Worm (Caenorhabditis elegans) whole organism, L1 larva: Measurements from ENCODE around the gene C05C10.8.

ENCODE experiments used
- C04F5.9 ChIP-seq: sonication (generic microtip); optimal IDR thresholded peaks from 2 replicates; lab custom pipeline; 2016; ENCODE audit warnings: missing genetic modification characterization, missing compliant biosample characterization
- C34B4.2 ChIP-seq: sonication (generic microtip); optimal IDR thresholded peaks from 2 replicates; lab custom pipeline; 2017; ENCODE audit warnings: mild to moderate bottlenecking, missing genetic modification characterization, missing compliant biosample characterization
- alr-1 ChIP-seq: fragments of 200-800 bp; sonication (Bioruptor generic); optimal IDR thresholded peaks from 2 replicates; lab custom pipeline; 2018; ENCODE audit warnings: borderline replicate concordance, mild to moderate bottlenecking, missing genetic modification characterization, missing compliant biosample characterization
- aly-2 ChIP-seq: fragments of 150-350 bp; optimal IDR thresholded peaks from 2 replicates; lab custom pipeline; 2014; ENCODE audit warnings: missing biosample characterization, missing genetic modification characterization
- blmp-1 ChIP-seq: fragments of 150-350 bp; optimal IDR thresholded peaks from 2 replicates; lab custom pipeline; 2014; ENCODE audit warnings: missing biosample characterization, missing genetic modification characterization
- ceh-63 ChIP-seq: fragments of 200-800 bp; sonication (Bioruptor generic); optimal IDR thresholded peaks from 2 replicates; lab custom pipeline; 2018; ENCODE audit warnings: mild to moderate bottlenecking, missing genetic modification characterization, missing compliant biosample characterization
- ceh-8 ChIP-seq: fragments of 200-800 bp; sonication (Bioruptor generic); optimal IDR thresholded peaks from 2 replicates; lab custom pipeline; 2018; ENCODE audit warnings: mild to moderate bottlenecking, missing genetic modification characterization, moderate library complexity, missing compliant biosample characterization
- ceh-82 ChIP-seq, 3 experiments: fragments of 150-350 bp in 1 of 3; sonication (generic microtip) in 2 of 3; optimal IDR thresholded peaks; 2 replicates each; lab custom pipeline; 2014 to 2017; ENCODE audit warnings: missing biosample characterization in 3 of 3, missing genetic modification characterization in 3 of 3
- ceh-88 ChIP-seq: fragments of 200-800 bp; sonication (Bioruptor generic); IDR thresholded peaks from 2 replicates; pipeline ENCODE4 v1.3.6; 2022; ENCODE audit warnings: missing genetic modification characterization, missing compliant biosample characterization
- ceh-90 ChIP-seq: sonication (generic microtip); optimal IDR thresholded peaks from 2 replicates; lab custom pipeline; 2016; ENCODE audit warnings: missing genetic modification characterization, missing compliant biosample characterization
- dsc-1 ChIP-seq: sonication (generic microtip); optimal IDR thresholded peaks from 2 replicates; lab custom pipeline; 2016; ENCODE audit warnings: mild to moderate bottlenecking, missing genetic modification characterization, missing compliant biosample characterization
- efl-1 ChIP-seq, 4 experiments: fragments of 150-350 bp; optimal IDR thresholded peaks in 3 of 4; peaks in 1 of 4; 1 replicate in 1 of 4; 2 replicates in 3 of 4; lab custom pipeline; 2014; ENCODE audit warnings: missing biosample characterization in 2 of 4, missing genetic modification characterization in 2 of 4, missing genetic modification reagents in 2 of 4
- efl-3 ChIP-seq: fragments of 200-800 bp; sonication (Bioruptor generic); optimal IDR thresholded peaks from 2 replicates; lab custom pipeline; 2018; ENCODE audit warnings: mild to moderate bottlenecking, missing genetic modification characterization, missing compliant biosample characterization
- egl-13 ChIP-seq: sonication (generic microtip); optimal IDR thresholded peaks from 2 replicates; lab custom pipeline; 2016; ENCODE audit warnings: missing genotype, missing genetic modification reagents, missing genetic modification characterization, missing compliant biosample characterization
- egl-27 ChIP-seq, 2 experiments: fragments of 150-350 bp in 1 of 2; sonication (generic microtip); optimal IDR thresholded peaks; 3 replicates each; lab custom pipeline; 2017 to 2018; ENCODE audit warnings: missing biosample characterization in 2 of 2, missing genetic modification characterization in 2 of 2, missing genetic modification reagents in 2 of 2
- ets-5 ChIP-seq: fragments of 200-800 bp; sonication (Bioruptor generic); IDR thresholded peaks from 2 replicates; pipeline ENCODE4 v1.3.6; 2022; ENCODE audit warnings: missing genetic modification characterization, missing compliant biosample characterization
- fkh-10 ChIP-seq: sonication (generic microtip); optimal IDR thresholded peaks from 2 replicates; lab custom pipeline; 2017; ENCODE audit warnings: missing biosample characterization, missing genetic modification reagents, missing genetic modification characterization
- fos-1 ChIP-seq: fragments of 150-350 bp; optimal IDR thresholded peaks from 2 replicates; lab custom pipeline; 2014; ENCODE audit warnings: missing biosample characterization, missing genetic modification characterization
- grh-1 ChIP-seq: fragments of 200-800 bp; sonication (Bioruptor generic); IDR thresholded peaks from 2 replicates; pipeline ENCODE4 v1.3.6; 2022; ENCODE audit warnings: missing genetic modification reagents, missing genetic modification characterization, missing compliant biosample characterization
- hlh-4 ChIP-seq: sonication (generic microtip); optimal IDR thresholded peaks from 2 replicates; lab custom pipeline; 2016; ENCODE audit warnings: mild to moderate bottlenecking, missing genetic modification characterization, missing compliant biosample characterization
- hpl-2 ChIP-seq: fragments of 150-350 bp; optimal IDR thresholded peaks from 2 replicates; lab custom pipeline; 2014; ENCODE audit warnings: missing biosample characterization, missing genetic modification reagents, missing genetic modification characterization
- lin-14 ChIP-seq: fragments of 200-800 bp; sonication (Bioruptor generic); optimal IDR thresholded peaks from 2 replicates; lab custom pipeline; 2018; ENCODE audit warnings: mild to moderate bottlenecking, missing genetic modification characterization, moderate library complexity, missing compliant biosample characterization
- lin-15B ChIP-seq: fragments of 150-350 bp; sonication (generic microtip); optimal IDR thresholded peaks from 3 replicates; lab custom pipeline; 2014; ENCODE audit warnings: missing biosample characterization, missing genetic modification characterization
- lin-35 ChIP-seq, 2 experiments: fragments of 150-350 bp; optimal IDR thresholded peaks; 2 replicates each; lab custom pipeline; 2014; ENCODE audit warnings: missing biosample characterization in 2 of 2, missing genetic modification characterization in 2 of 2, missing genetic modification reagents in 2 of 2
- lin-39 ChIP-seq: fragments of 150-350 bp; optimal IDR thresholded peaks from 2 replicates; lab custom pipeline; 2014; ENCODE audit warnings: missing biosample characterization, missing genetic modification reagents, missing genetic modification characterization
- lsy-2 ChIP-seq, 2 experiments: fragments of 150-350 bp; optimal IDR thresholded peaks; 2 replicates each; lab custom pipeline; 2014; ENCODE audit warnings: missing biosample characterization in 2 of 2, missing genetic modification characterization in 2 of 2
- mab-9 ChIP-seq: fragments of 200-800 bp; sonication (Bioruptor generic); IDR thresholded peaks from 2 replicates; pipeline ENCODE4 v1.3.6; 2022; ENCODE audit warnings: missing genetic modification reagents, missing genetic modification characterization, missing compliant biosample characterization
- mdl-1 ChIP-seq, 2 experiments: fragments of 150-350 bp; optimal IDR thresholded peaks; 2 replicates each; lab custom pipeline; 2014 to 2017; ENCODE audit warnings: missing biosample characterization in 2 of 2, missing genetic modification characterization in 2 of 2, inconsistent platforms in 1 of 2
- mef-2 ChIP-seq: fragments of 150-350 bp; optimal IDR thresholded peaks from 2 replicates; lab custom pipeline; 2014; ENCODE audit warnings: missing biosample characterization, missing genetic modification characterization
- mep-1 ChIP-seq: fragments of 150-350 bp; optimal IDR thresholded peaks from 2 replicates; lab custom pipeline; 2014; ENCODE audit warnings: missing biosample characterization, missing genetic modification characterization
- nhr-11 ChIP-seq: fragments of 150-350 bp; optimal IDR thresholded peaks from 2 replicates; lab custom pipeline; 2014; ENCODE audit warnings: missing biosample characterization, missing genetic modification characterization
- nhr-12 ChIP-seq: sonication (generic microtip); optimal IDR thresholded peaks from 2 replicates; lab custom pipeline; 2017; ENCODE audit warnings: missing biosample characterization, missing genetic modification characterization
- nhr-19 ChIP-seq: fragments of 200-800 bp; sonication (Bioruptor generic); conservative IDR thresholded peaks from 2 replicates; pipeline ENCODE4 v1.3.6; 2022; ENCODE audit warnings: missing genetic modification characterization, missing compliant biosample characterization
- nhr-20 ChIP-seq: sonication (generic microtip); optimal IDR thresholded peaks from 2 replicates; lab custom pipeline; 2016; ENCODE audit warnings: mild to moderate bottlenecking, missing genetic modification characterization, missing compliant biosample characterization
- nhr-237 ChIP-seq: fragments of 150-350 bp; optimal IDR thresholded peaks from 2 replicates; lab custom pipeline; 2014; ENCODE audit warnings: missing biosample characterization, missing genetic modification characterization
- nhr-28 ChIP-seq: fragments of 150-350 bp; optimal IDR thresholded peaks from 2 replicates; lab custom pipeline; 2014; ENCODE audit warnings: missing biosample characterization, missing genetic modification characterization
- nhr-47 ChIP-seq: sonication (generic microtip); optimal IDR thresholded peaks from 2 replicates; lab custom pipeline; 2016; ENCODE audit warnings: mild to moderate bottlenecking, missing genetic modification characterization, moderate library complexity, missing compliant biosample characterization
- nhr-76 ChIP-seq: sonication (generic microtip); optimal IDR thresholded peaks from 2 replicates; lab custom pipeline; 2017; ENCODE audit warnings: missing biosample characterization, missing genetic modification characterization
- nhr-77 ChIP-seq: fragments of 150-350 bp; optimal IDR thresholded peaks from 2 replicates; lab custom pipeline; 2014; ENCODE audit warnings: missing biosample characterization, missing genetic modification characterization
- nhr-84 ChIP-seq: sonication (generic microtip); optimal IDR thresholded peaks from 2 replicates; lab custom pipeline; 2017; ENCODE audit warnings: missing biosample characterization, missing genetic modification characterization
- nhr-85 ChIP-seq: sonication (generic microtip); peaks from one replicate; lab custom pipeline; 2016; ENCODE audit warnings: missing genetic modification characterization, inconsistent platforms, missing compliant biosample characterization
- nhr-90 ChIP-seq: sonication (generic microtip); optimal IDR thresholded peaks from 2 replicates; lab custom pipeline; 2016; ENCODE audit warnings: mild to moderate bottlenecking, missing genetic modification characterization, missing compliant biosample characterization; ENCODE audit not compliant: poor library complexity
- pag-3 ChIP-seq: sonication (generic microtip); optimal IDR thresholded peaks from 2 replicates; lab custom pipeline; 2017; ENCODE audit warnings: missing genetic modification characterization, mild to moderate bottlenecking, missing compliant biosample characterization, antibody characterized with exemption, borderline replicate concordance; ENCODE audit not compliant: insufficient read depth
- pax-3 ChIP-seq: fragments of 200-800 bp; sonication (Bioruptor generic); optimal IDR thresholded peaks from 2 replicates; lab custom pipeline; 2018; ENCODE audit warnings: mild to moderate bottlenecking, missing genetic modification characterization, moderate library complexity, missing compliant biosample characterization
- rnt-1 ChIP-seq: sonication (generic microtip); optimal IDR thresholded peaks from 2 replicates; lab custom pipeline; 2016; ENCODE audit warnings: mild to moderate bottlenecking, missing genetic modification characterization, moderate library complexity, missing compliant biosample characterization
- skn-1 ChIP-seq: fragments of 150-350 bp; optimal IDR thresholded peaks from 2 replicates; lab custom pipeline; 2014; ENCODE audit warnings: missing biosample characterization, missing genetic modification characterization
- sox-4 ChIP-seq: sonication (generic microtip); optimal IDR thresholded peaks from 2 replicates; lab custom pipeline; 2016; ENCODE audit warnings: missing genetic modification characterization, missing compliant biosample characterization
- sptf-1 ChIP-seq: fragments of 150-350 bp; optimal IDR thresholded peaks from 2 replicates; lab custom pipeline; 2014; ENCODE audit warnings: missing biosample characterization, missing genetic modification characterization
- swsn-7 ChIP-seq: sonication (generic microtip); optimal IDR thresholded peaks from 2 replicates; lab custom pipeline; 2016; ENCODE audit warnings: missing genetic modification characterization, missing compliant biosample characterization
- unc-130 ChIP-seq: fragments of 150-350 bp; optimal IDR thresholded peaks from 2 replicates; lab custom pipeline; 2017; ENCODE audit warnings: missing biosample characterization, missing genetic modification characterization, inconsistent platforms
- xbp-1 ChIP-seq: sonication (generic microtip); optimal IDR thresholded peaks from 2 replicates; lab custom pipeline; 2016; ENCODE audit warnings: missing genetic modification characterization, missing compliant biosample characterization
- zip-4 ChIP-seq: fragments of 200-800 bp; sonication (Bioruptor generic); optimal IDR thresholded peaks from 2 replicates; lab custom pipeline; 2018; ENCODE audit warnings: mild to moderate bottlenecking, missing genetic modification characterization, moderate library complexity, missing compliant biosample characterization
- ztf-11 ChIP-seq, 2 experiments: sonication (generic microtip); optimal IDR thresholded peaks; 2 replicates each; lab custom pipeline; 2016 to 2017; ENCODE audit warnings: missing genetic modification characterization in 2 of 2, missing biosample characterization in 1 of 2, missing compliant biosample characterization in 1 of 2

C05C10.8 gene

DNA sequence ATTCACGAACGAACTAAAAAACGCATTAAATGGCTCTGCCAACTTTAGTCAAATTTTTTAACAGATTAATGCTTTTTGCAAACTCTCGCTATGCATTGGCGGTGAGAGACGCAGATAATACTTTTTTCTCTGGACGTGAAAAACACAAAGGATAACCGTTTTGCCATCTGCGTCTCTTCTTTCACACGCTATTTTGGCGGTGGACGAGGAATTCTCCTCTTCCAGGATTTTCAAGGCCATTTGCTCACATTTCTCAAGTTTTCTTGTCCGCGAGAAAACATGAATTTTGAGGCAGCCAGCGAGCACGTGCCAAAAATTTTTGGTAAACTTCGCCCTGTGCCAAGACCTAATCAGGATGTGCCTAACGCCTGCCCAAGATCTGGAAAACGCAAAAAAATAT is 13.2 kb upstream of the C05C10.8 start (continued):
- TF ChIP-seq nhr-85 (peak; percentile 63), nhr-77 (tag; lab: Kevin White, UChicago) (peak; percentile 6), pax-3 (tag; lab: Kevin White, UChicago) (peak; percentile 41), efl-3 (no peak), lin-15B (tag; lab: Kevin White, UChicago) (peak; percentile 48), ceh-90 (tag; lab: Kevin White, UChicago) (peak; percentile 68), skn-1 (no peak), fkh-10 (GFP tag; lab: Kevin White, UChicago) (no peak), ets-5 (GFP tag; lab: Robert Waterston, UW) (no peak), nhr-76 (tag; lab: Kevin White, UChicago) (no peak), efl-1 (optimal IDR thresholded peaks at IDR 0.05; lab: Kevin White, UChicago) (peak; percentile 60 to 70), efl-1 (GFP tag; optimal IDR thresholded peaks at IDR 0.05 in 1 of 2; lab: Kevin White, UChicago) (peak; percentile 39 to 95), ceh-63 (GFP tag; lab: Kevin White, UChicago) (no peak), nhr-84 (tag; lab: Kevin White, UChicago) (no peak), nhr-20 (peak; percentile 46), mdl-1 (tag; optimal IDR thresholded peaks at IDR 0.05; lab: Kevin White, UChicago) (peak in 1 of 2 experiments; percentile 1), nhr-12 (tag; lab: Kevin White, UChicago) (no peak), hlh-4 (tag; lab: Kevin White, UChicago) (no peak), swsn-7 (tag; lab: Kevin White, UChicago) (peak; percentile 44), ztf-11 (tag; optimal IDR thresholded peaks at IDR 0.05; lab: Kevin White, UChicago) (peak in 1 of 2 experiments; percentile 65), ceh-8 (no peak), sptf-1 (tag; lab: Kevin White, UChicago) (no peak), unc-130 (tag; lab: Kevin White, UChicago) (no peak), nhr-47 (tag; lab: Kevin White, UChicago) (peak; percentile 68), rnt-1 (tag; lab: Kevin White, UChicago) (peak; percentile 84), lin-14 (GFP tag; lab: Kevin White, UChicago) (peak; percentile 82), C04F5.9 (peak; percentile 9), lsy-2 (tag; optimal IDR thresholded peaks at IDR 0.05; lab: Kevin White, UChicago) (peak; percentile 24 to 57), hpl-2 (GFP tag; lab: Kevin White, UChicago) (no peak), mab-9 (0 out of 2 replicates have a peak, but pooled peaks have one; percentile 21), mef-2 (tag; lab: Kevin White, UChicago) (no peak), ceh-88 (GFP tag; lab: Robert Waterston, UW) (no peak; the same call in 1 of the 2 replicates), C34B4.2 (no peak), nhr-90 (tag; lab: Kevin White, UChicago) (no peak), nhr-11 (tag; lab: Kevin White, UChicago) (peak; percentile 23), mep-1 (tag; lab: Kevin White, UChicago) (no peak), sox-4 (tag; lab: Kevin White, UChicago) (no peak), xbp-1 (peak; percentile 36), lin-35 (GFP tag; optimal IDR thresholded peaks at IDR 0.05; lab: Kevin White, UChicago) (peak; percentile 33 to 41), ceh-82 (tag; optimal IDR thresholded peaks at IDR 0.05; lab: Kevin White, UChicago) (peak in 1 of 3 experiments; percentile 18), dsc-1 (tag; lab: Kevin White, UChicago) (peak; percentile 35), grh-1 (GFP tag; lab: Robert Waterston, UW) (no peak), nhr-237 (tag; lab: Kevin White, UChicago) (no peak), pag-3 (tag; lab: Kevin White, UChicago) (no peak), egl-13 (tag; lab: Kevin White, UChicago) (no peak), nhr-28 (tag; lab: Kevin White, UChicago) (no peak), blmp-1 (no peak), lin-39 (tag; lab: Kevin White, UChicago) (no peak), zip-4 (no peak), nhr-19 (peak; percentile 57), alr-1 (no peak), egl-27 (tag; optimal IDR thresholded peaks at IDR 0.05; lab: Kevin White, UChicago) (no peak), fos-1 (tag; lab: Kevin White, UChicago) (no peak), aly-2 (no peak)
